Worm (Caenorhabditis elegans): ENCODE results near the gene Y43F8B.29.
A peak's percentile ranks its signal among the peaks of the same experiment; 100 is the strongest.

The Y43F8B.29 gene

ce11 chrV:19521351-19522278 lies 30.2 kb downstream of the Y43F8B.29 start (continued):
- no peak for TF ChIP-seq egl-27 (tag; optimal IDR thresholded peaks at IDR 0.05)
- 0 out of 2 replicates have a peak, but pooled peaks have one; percentile 2 for TF ChIP-seq F26F4.8 (GFP tag; conservative IDR thresholded peaks at IDR 0.05)
- peak in 1 of 2 experiments; percentile 57 for TF ChIP-seq hif-1 (tag; optimal IDR thresholded peaks at IDR 0.05)
- no peak for TF ChIP-seq lir-3 (tag; optimal IDR thresholded peaks at IDR 0.05)
- TF ChIP-seq zip-2 (tag; optimal IDR thresholded peaks at IDR 0.05): no peak
- no peak for TF ChIP-seq aly-2 (tag; optimal IDR thresholded peaks at IDR 0.05)
- peak; percentile 37 for TF ChIP-seq nhr-28 (tag; optimal IDR thresholded peaks at IDR 0.05)
- TF ChIP-seq jun-1 (tag; optimal IDR thresholded peaks at IDR 0.05): no peak
- TF ChIP-seq vab-7 (GFP tag; IDR thresholded peaks at IDR 0.05): 0 out of 2 replicates have a peak, but pooled peaks have one; percentile 4
- no peak for TF ChIP-seq dmd-9 (GFP tag; IDR thresholded peaks at IDR 0.05)
- TF ChIP-seq lim-7 (GFP tag; IDR thresholded peaks at IDR 0.05): 0 out of 2 replicates have a peak, but pooled peaks have one; percentile 40
- peak; percentile 55; the same call in 1 of the 2 replicates for TF ChIP-seq madf-9 (GFP tag; conservative IDR thresholded peaks at IDR 0.05)
- TF ChIP-seq pha-4 (GFP tag; IDR thresholded peaks at IDR 0.05): no peak
- no peak for TF ChIP-seq pha-4 (tag; optimal IDR thresholded peaks at IDR 0.05)
- TF ChIP-seq ZK546.5 (tag; optimal IDR thresholded peaks at IDR 0.05): no peak
- no peak for TF ChIP-seq duxl-1 (tag; optimal IDR thresholded peaks at IDR 0.05; ENCODE audit: poor library complexity)
- no peak for TF ChIP-seq mes-2 (tag; optimal IDR thresholded peaks at IDR 0.05; ENCODE audit: poor library complexity, severe bottlenecking)
- TF ChIP-seq nhr-41 (GFP tag; IDR thresholded peaks at IDR 0.05): no peak
- no peak for TF ChIP-seq F37D6.2 (tag; optimal IDR thresholded peaks at IDR 0.05)
- TF ChIP-seq daf-16 (GFP tag; optimal IDR thresholded peaks at IDR 0.05): no peak
- TF ChIP-seq daf-16 (tag; optimal IDR thresholded peaks at IDR 0.05): peak; percentile 23
- no peak for TF ChIP-seq nhr-6 (tag; optimal IDR thresholded peaks at IDR 0.05)
- no peak for TF ChIP-seq D1046.2 (GFP tag; IDR thresholded peaks at IDR 0.05)
- no peak for TF ChIP-seq nhr-77 (tag; optimal IDR thresholded peaks at IDR 0.05)
- TF ChIP-seq spr-1 (tag; optimal IDR thresholded peaks at IDR 0.05): peak; percentile 42
- no peak; the same call in 1 of the 2 replicates for TF ChIP-seq lin-29 (GFP tag; IDR thresholded peaks at IDR 0.05)
- TF ChIP-seq ceh-28 (tag; optimal IDR thresholded peaks at IDR 0.05): no peak
- TF ChIP-seq lin-38 (GFP tag; IDR thresholded peaks at IDR 0.05): peak; percentile 64
- TF ChIP-seq mxl-2 (GFP tag; conservative IDR thresholded peaks at IDR 0.05): no peak
- TF ChIP-seq zfp-3 (GFP tag; conservative IDR thresholded peaks at IDR 0.05): 0 out of 2 replicates have a peak, but pooled peaks have one; percentile 56
- TF ChIP-seq nhr-76 (tag; optimal IDR thresholded peaks at IDR 0.05): no peak
- TF ChIP-seq dmd-6 (GFP tag; IDR thresholded peaks at IDR 0.05): peak; percentile 65
- TF ChIP-seq ces-1 (GFP tag; optimal IDR thresholded peaks at IDR 0.05): no peak
- no peak for TF ChIP-seq unc-130 (GFP tag; optimal IDR thresholded peaks at IDR 0.05)
- no peak for TF ChIP-seq dve-1 (tag; optimal IDR thresholded peaks at IDR 0.05; ENCODE audit: insufficient read depth)
- TF ChIP-seq saeg-2 (GFP tag; IDR thresholded peaks at IDR 0.05): peak; percentile 41; the same call in 1 of the 2 replicates
- no peak for TF ChIP-seq attf-4 (tag; optimal IDR thresholded peaks at IDR 0.05)
- TF ChIP-seq snpc-4 (tag; optimal IDR thresholded peaks at IDR 0.05): no peak
- no peak for TF ChIP-seq sdz-12 (GFP tag; optimal IDR thresholded peaks at IDR 0.05)
- no peak for TF ChIP-seq Y5F2A.4 (GFP tag; optimal IDR thresholded peaks at IDR 0.05)
- no peak for TF ChIP-seq lin-1 (GFP tag; IDR thresholded peaks at IDR 0.05)
- TF ChIP-seq mxl-3 (GFP tag; optimal IDR thresholded peaks at IDR 0.05): no peak
- TF ChIP-seq nhr-237 (tag; optimal IDR thresholded peaks at IDR 0.05): no peak
- no peak for TF ChIP-seq daf-8 (GFP tag; IDR thresholded peaks at IDR 0.05)
- TF ChIP-seq ceh-62 (tag; optimal IDR thresholded peaks at IDR 0.05): no peak
- TF ChIP-seq ztf-11 (tag; optimal IDR thresholded peaks at IDR 0.05): no peak
- peak; percentile 81 for TF ChIP-seq egl-43 (GFP tag; IDR thresholded peaks at IDR 0.05)
- TF ChIP-seq mdl-1 (tag; optimal IDR thresholded peaks at IDR 0.05): peak; percentile 46 to 76
- no peak for TF ChIP-seq zfp-2 (tag; optimal IDR thresholded peaks at IDR 0.05)
- TF ChIP-seq ama-1 (optimal IDR thresholded peaks at IDR 0.05): no peak
